Worm (Caenorhabditis elegans): ENCODE results near the gene myo-6.

myo-6 gene

DNA sequence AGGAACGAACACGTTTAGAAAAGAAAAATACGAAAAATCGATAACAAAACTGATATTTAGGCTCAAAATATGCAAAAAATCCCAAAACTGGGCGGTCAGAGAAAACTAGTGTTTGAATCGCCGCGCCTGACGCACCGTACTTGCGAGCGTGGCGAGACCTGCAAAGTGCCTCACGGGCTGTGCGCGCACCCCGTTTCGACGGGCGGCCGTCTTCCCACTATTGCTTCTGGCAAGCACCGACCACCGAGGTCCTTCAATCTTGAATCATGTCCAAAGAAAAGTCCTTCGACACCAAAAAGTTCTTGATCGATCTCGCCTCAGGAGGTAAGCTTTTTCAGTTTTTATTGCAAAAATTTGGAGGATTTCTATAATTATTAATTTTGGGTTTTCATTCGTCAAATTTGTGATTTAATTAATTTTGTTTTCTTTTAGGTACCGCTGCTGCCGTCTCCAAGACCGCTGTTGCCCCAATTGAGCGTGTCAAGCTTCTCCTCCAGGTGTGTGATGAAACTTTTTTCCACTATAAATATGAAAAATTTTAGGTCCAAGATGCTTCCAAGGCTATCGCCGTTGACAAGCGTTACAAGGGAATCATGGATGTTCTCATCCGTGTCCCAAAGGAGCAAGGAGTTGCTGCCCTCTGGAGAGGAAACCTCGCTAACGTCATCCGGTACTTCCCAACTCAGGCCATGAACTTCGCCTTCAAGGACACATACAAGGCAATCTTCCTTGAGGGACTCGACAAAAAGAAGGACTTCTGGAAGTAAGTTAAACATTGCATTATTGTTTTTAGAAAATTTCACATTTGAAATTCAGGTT, 53.6 kb downstream of the myo-6 start, which contains the start of gene ant-1.1 (continued):
- TF ChIP-seq nhr-12 (tag; optimal IDR thresholded peaks at IDR 0.05) (no peak), elt-1 (tag; optimal IDR thresholded peaks at IDR 0.05) (no peak), ztf-4 (tag; optimal IDR thresholded peaks at IDR 0.05) (peak; percentile 90), nhr-23 (tag; optimal IDR thresholded peaks at IDR 0.05) (no peak), alr-1 (tag; optimal IDR thresholded peaks at IDR 0.05) (no peak)

ce11 chrIII:13464493-13465362, 55.1 kb downstream of the myo-6 start, which contains the start of gene kel-3:
TSS of gene kel-3 (plus strand) at chrIII:13464820.
- TF ChIP-seq nhr-129 (tag; optimal IDR thresholded peaks at IDR 0.05) (peak; percentile 85), lin-39 (tag; optimal IDR thresholded peaks at IDR 0.05) (no peak), nhr-12 (tag; optimal IDR thresholded peaks at IDR 0.05) (no peak), R02D3.7 (tag; optimal IDR thresholded peaks at IDR 0.05) (no peak), elt-3 (tag; optimal IDR thresholded peaks at IDR 0.05) (no peak), snpc-4 (tag; optimal IDR thresholded peaks at IDR 0.05) (no peak), mab-5 (tag; optimal IDR thresholded peaks at IDR 0.05) (no peak), nhr-77 (tag; optimal IDR thresholded peaks at IDR 0.05) (peak; percentile 23), unc-55 (GFP tag; optimal IDR thresholded peaks at IDR 0.05) (peak; percentile 14), ceh-16 (tag; optimal IDR thresholded peaks at IDR 0.05) (no peak), Y55F3AM.14 (GFP tag; optimal IDR thresholded peaks at IDR 0.05) (peak; percentile 54), lin-13 (GFP tag; optimal IDR thresholded peaks at IDR 0.05) (peak; percentile 69), peb-1 (tag; optimal IDR thresholded peaks at IDR 0.05) (no peak), skn-1 (tag; optimal IDR thresholded peaks at IDR 0.05) (no peak), nhr-10 (tag; optimal IDR thresholded peaks at IDR 0.05) (peak; percentile 33), nhr-25 (tag; optimal IDR thresholded peaks at IDR 0.05) (peak; percentile 53), ama-1 (optimal IDR thresholded peaks at IDR 0.05) (peak; percentile 96), ztf-11 (tag; optimal IDR thresholded peaks at IDR 0.05) (no peak), blmp-1 (tag; optimal IDR thresholded peaks at IDR 0.05; ENCODE audit: insufficient read depth) (peak; percentile 53), C34F6.9 (tag; optimal IDR thresholded peaks at IDR 0.05) (peak; percentile 56), ceh-82 (tag; optimal IDR thresholded peaks at IDR 0.05) (no peak), nhr-23 (tag; optimal IDR thresholded peaks at IDR 0.05) (no peak), unc-39 (tag; optimal IDR thresholded peaks at IDR 0.05) (no peak), F13H6.1 (tag; optimal IDR thresholded peaks at IDR 0.05) (peak; percentile 83), sma-3 (GFP tag; optimal IDR thresholded peaks at IDR 0.05) (peak; percentile 66), sem-4 (tag; optimal IDR thresholded peaks at IDR 0.05) (peak; percentile 26), sma-9 (GFP tag; optimal IDR thresholded peaks at IDR 0.05) (peak; percentile 92), sma-9 (tag; optimal IDR thresholded peaks at IDR 0.05) (no peak), mbf-1 (tag; optimal IDR thresholded peaks at IDR 0.05) (no peak), nhr-11 (tag; optimal IDR thresholded peaks at IDR 0.05) (peak; percentile 64), ZK546.5 (tag; optimal IDR thresholded peaks at IDR 0.05) (peak; percentile 56), ztf-4 (tag; optimal IDR thresholded peaks at IDR 0.05) (peak; percentile 77), aly-2 (tag; optimal IDR thresholded peaks at IDR 0.05) (peak; percentile 8), egl-27 (tag; optimal IDR thresholded peaks at IDR 0.05) (peak; percentile 28), crh-2 (tag; optimal IDR thresholded peaks at IDR 0.05) (peak; percentile 90), ztf-1 (GFP tag; conservative IDR thresholded peaks at IDR 0.05) (0 out of 2 replicates have a peak, but pooled peaks have one; percentile 20), gmeb-1 (tag; optimal IDR thresholded peaks at IDR 0.05) (peak; percentile 60), nhr-21 (tag; optimal IDR thresholded peaks at IDR 0.05) (peak; percentile 86), fos-1 (tag; optimal IDR thresholded peaks at IDR 0.05) (peak; percentile 63), lin-11 (tag; optimal IDR thresholded peaks at IDR 0.05) (no peak), alr-1 (tag; optimal IDR thresholded peaks at IDR 0.05) (no peak), mdl-1 (tag; optimal IDR thresholded peaks at IDR 0.05) (peak in 1 of 2 experiments; percentile 42), elt-1 (tag; optimal IDR thresholded peaks at IDR 0.05) (no peak), nhr-6 (tag; optimal IDR thresholded peaks at IDR 0.05) (peak; percentile 60), lsy-2 (tag; optimal IDR thresholded peaks at IDR 0.05) (peak; percentile 38 to 82), unc-62 (GFP tag; optimal IDR thresholded peaks at IDR 0.05) (no peak), dmd-4 (tag; optimal IDR thresholded peaks at IDR 0.05) (no peak), nhr-237 (tag; optimal IDR thresholded peaks at IDR 0.05) (peak; percentile 20), zag-1 (tag; optimal IDR thresholded peaks at IDR 0.05) (peak; percentile 63)
